Fruit fly (Drosophila melanogaster) whole organism, adult: ENCODE measurements around the gene dpr14.

Source experiments
- CG11617 ChIP-seq: fragments of 200-800 bp; sonication (Bioruptor generic); optimal IDR thresholded peaks from 2 replicates; lab custom pipeline; 2017; ENCODE audit warnings: mild to moderate bottlenecking, missing biosample characterization, missing genetic modification reagents, missing genetic modification characterization
- CG14711 ChIP-seq: fragments of 200-800 bp; sonication (Bioruptor generic); optimal IDR thresholded peaks from 2 replicates; lab custom pipeline; 2018; ENCODE audit warnings: missing biosample characterization, mild to moderate bottlenecking, missing genetic modification characterization, moderate library complexity
- CG7045 ChIP-seq: fragments of 200-800 bp; sonication (Bioruptor generic); optimal IDR thresholded peaks from 2 replicates; lab custom pipeline; 2017; ENCODE audit warnings: missing biosample characterization, mild to moderate bottlenecking, missing genetic modification characterization
- Clk ChIP-seq: fragments of 200-800 bp; sonication (Bioruptor generic); optimal IDR thresholded peaks from 2 replicates; lab custom pipeline; 2017; ENCODE audit warnings: missing biosample characterization, missing genetic modification characterization
- Crg-1 ChIP-seq: fragments of 200-800 bp; sonication (Bioruptor generic); optimal IDR thresholded peaks from 2 replicates; lab custom pipeline; 2016; ENCODE audit warnings: missing biosample characterization, missing genetic modification characterization
- Mnt ChIP-seq: fragments of 200-800 bp; sonication (Bioruptor generic); optimal IDR thresholded peaks from 2 replicates; lab custom pipeline; 2016; ENCODE audit warnings: missing biosample characterization, mild to moderate bottlenecking, missing genetic modification characterization
- bab1 ChIP-seq: fragments of 200-800 bp; sonication (Bioruptor generic); optimal IDR thresholded peaks from 3 replicates; lab custom pipeline; 2019; ENCODE audit warnings: missing biosample characterization, mild to moderate bottlenecking, missing genetic modification characterization, moderate library complexity
- cic ChIP-seq: fragments of 200-800 bp; sonication (Bioruptor generic); optimal IDR thresholded peaks from 2 replicates; lab custom pipeline; 2017; ENCODE audit warnings: missing biosample characterization, mild to moderate bottlenecking, missing genetic modification characterization, moderate library complexity
- cnc ChIP-seq, 2 experiments: fragments of >200 bp; optimal IDR thresholded peaks; 2 replicates each; lab custom pipeline; 2017
- kay ChIP-seq: fragments of 200-800 bp; sonication (Bioruptor generic); peaks from one replicate; lab custom pipeline; 2016; ENCODE audit warnings: missing biosample characterization, missing genetic modification characterization, borderline replicate concordance
- pad ChIP-seq: fragments of 200-800 bp; sonication (Bioruptor generic); optimal IDR thresholded peaks from 3 replicates; lab custom pipeline; 2017; ENCODE audit warnings: missing biosample characterization, missing genetic modification characterization, mild to moderate bottlenecking, moderate library complexity, missing genetic modification reagents

DNA sequence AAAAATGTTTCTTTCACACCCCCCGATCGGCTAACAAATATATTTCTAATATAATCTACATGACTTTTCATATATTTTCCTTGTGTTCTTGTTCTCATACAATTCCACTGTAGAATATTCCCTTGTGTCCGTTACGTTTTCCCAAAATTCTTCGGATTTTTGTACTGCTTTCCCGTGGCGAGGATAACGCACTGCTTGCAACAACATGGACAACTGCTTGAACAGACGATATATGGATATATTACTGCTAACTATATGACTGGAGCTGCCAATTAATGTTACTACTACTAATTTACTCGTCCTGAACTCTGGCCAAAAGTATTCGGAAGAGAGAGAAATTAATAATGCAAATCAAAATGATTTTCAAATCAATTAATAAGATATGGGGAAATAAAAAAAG is 16.8 kb upstream of the dpr14 start:
- TF ChIP-seq bab1 (GFP tag; lab: Kevin White, UChicago) (no peak), cnc (optimal IDR thresholded peaks at IDR 0.05; lab: Kevin White, UChicago) (no peak), CG7045 (GFP tag; lab: Kevin White, UChicago) (no peak), CG14711 (tag; lab: Kevin White, UChicago) (no peak), Clk (GFP tag; lab: Kevin White, UChicago) (no peak), kay (GFP tag; lab: Kevin White, UChicago) (no peak), Crg-1 (no peak), Mnt (GFP tag; lab: Kevin White, UChicago) (no peak), cic (GFP tag; lab: Kevin White, UChicago) (no peak), pad (GFP tag; lab: Kevin White, UChicago) (no peak), CG11617 (no peak)
